Fruit fly (Drosophila melanogaster): Measurements from ENCODE around the gene CG1273.

dm6 chr3L:4229365-4229967 is 34.1 kb upstream of the CG1273 start:
- TF ChIP-seq EcR (GFP tag; optimal IDR thresholded peaks at IDR 0.05), result no peak
- TF ChIP-seq D1 (tag; optimal IDR thresholded peaks at IDR 0.05), result no peak
- TF ChIP-seq rn (GFP tag; IDR thresholded peaks at IDR 0.05), result no peak
